Fruit fly (Drosophila melanogaster) whole organism, wandering third instar larva: ENCODE measurements around the gene Sec24CD.

Source experiments
- CG32264 ChIP-seq: fragments of 200-800 bp; sonication (Bioruptor generic); optimal IDR thresholded peaks from 2 replicates; lab custom pipeline; 2016; ENCODE audit warnings: missing biosample characterization, missing genetic modification characterization
- CG9705 ChIP-seq: fragments of 200-800 bp; sonication (Bioruptor generic); optimal IDR thresholded peaks from 2 replicates; lab custom pipeline; 2018; ENCODE audit warnings: missing biosample characterization, mild to moderate bottlenecking, missing genetic modification characterization
- CrebA ChIP-seq: fragments of 200-800 bp; sonication (Bioruptor generic); optimal IDR thresholded peaks from 2 replicates; lab custom pipeline; 2016; ENCODE audit warnings: missing biosample characterization, mild to moderate bottlenecking, missing genetic modification characterization, borderline replicate concordance
- Dfd ChIP-seq: fragments of >200 bp; optimal IDR thresholded peaks from 2 replicates; lab custom pipeline; 2017; ENCODE audit warnings: missing biosample characterization, missing genetic modification characterization
- Dif ChIP-seq: fragments of 200-275, 200-300 bp; sonication (Bioruptor generic); optimal IDR thresholded peaks from 2 replicates; lab custom pipeline; 2018; ENCODE audit warnings: missing biosample characterization, missing genetic modification characterization; ENCODE audit not compliant: partially characterized antibody
- Hnf4 ChIP-seq: fragments of 200-800 bp; sonication (Bioruptor generic); optimal IDR thresholded peaks from 2 replicates; lab custom pipeline; 2016; ENCODE audit warnings: missing biosample characterization, mild to moderate bottlenecking, missing genetic modification characterization
- Hr78 ChIP-seq: fragments of >200 bp; optimal IDR thresholded peaks from 2 replicates; lab custom pipeline; 2017; ENCODE audit warnings: missing biosample characterization, missing genetic modification characterization
- Hr83 ChIP-seq: fragments of 200-300 bp; sonication (Bioruptor generic); optimal IDR thresholded peaks from 2 replicates; lab custom pipeline; 2016; ENCODE audit warnings: missing biosample characterization, mild to moderate bottlenecking, missing genetic modification characterization, moderate library complexity; ENCODE audit not compliant: poor library complexity, severe bottlenecking
- Jra ChIP-seq: sonication (Bioruptor generic); optimal IDR thresholded peaks from 2 replicates; lab custom pipeline; 2016; ENCODE audit warnings: missing biosample characterization, missing genetic modification characterization
- Myc ChIP-seq: fragments of >200 bp; optimal IDR thresholded peaks from 2 replicates; lab custom pipeline; 2017
- N ChIP-seq: fragments of >200 bp; optimal IDR thresholded peaks from 2 replicates; lab custom pipeline; 2018; ENCODE audit warnings: missing biosample characterization, missing external identifiers, missing genetic modification characterization
- OdsH ChIP-seq: fragments of 200-800 bp; sonication (Bioruptor generic); optimal IDR thresholded peaks from 2 replicates; lab custom pipeline; 2016; ENCODE audit warnings: missing biosample characterization, mild to moderate bottlenecking, missing genetic modification characterization
- Rel ChIP-seq, 2 experiments: fragments of 200-800 bp; sonication (Bioruptor generic) in 1 of 2; optimal IDR thresholded peaks; 2 replicates in 1 of 2; 3 replicates in 1 of 2; lab custom pipeline; 2016 to 2019; ENCODE audit warnings: mild to moderate bottlenecking in 2 of 2, missing biosample characterization in 2 of 2, missing genetic modification characterization in 2 of 2, moderate library complexity in 1 of 2
- Sp1 ChIP-seq: fragments of 200-800 bp; sonication (Bioruptor generic); optimal IDR thresholded peaks from 3 replicates; lab custom pipeline; 2019; ENCODE audit warnings: missing biosample characterization, mild to moderate bottlenecking, missing genetic modification characterization, moderate library complexity
- Vsx2 ChIP-seq: fragments of 200-300, 225-300 bp; sonication (Bioruptor generic); optimal IDR thresholded peaks from 2 replicates; lab custom pipeline; 2018; ENCODE audit warnings: missing biosample characterization, missing genetic modification characterization; ENCODE audit not compliant: partially characterized antibody
- br ChIP-seq: fragments of 200-800 bp; sonication (Bioruptor generic); optimal IDR thresholded peaks from 2 replicates; lab custom pipeline; 2016; ENCODE audit warnings: missing biosample characterization, missing genetic modification characterization
- brk ChIP-seq: fragments of 200-800 bp; sonication (Bioruptor generic); optimal IDR thresholded peaks from 2 replicates; lab custom pipeline; 2016; ENCODE audit warnings: missing biosample characterization, mild to moderate bottlenecking, missing genetic modification characterization
- dl ChIP-seq, 2 experiments: fragments of 175-275, 200-275 bp in 1 of 2; fragments of 200-275 bp in 1 of 2; sonication (Bioruptor generic); optimal IDR thresholded peaks; lab custom pipeline; 2018; ENCODE audit warnings: mild to moderate bottlenecking in 2 of 2, missing biosample characterization in 2 of 2, missing genetic modification characterization in 2 of 2, moderate library complexity in 2 of 2; ENCODE audit not compliant: partially characterized antibody in 2 of 2, insufficient read depth in 1 of 2
- dmrt93B ChIP-seq: fragments of 200-800 bp; sonication (Bioruptor generic); optimal IDR thresholded peaks from 2 replicates; lab custom pipeline; 2018; ENCODE audit warnings: missing biosample characterization, mild to moderate bottlenecking, missing genetic modification characterization
- dsf ChIP-seq: sonication (Bioruptor generic); optimal IDR thresholded peaks from 2 replicates; lab custom pipeline; 2016; ENCODE audit warnings: missing biosample characterization, missing genetic modification characterization, borderline replicate concordance
- ey ChIP-seq: fragments of 200-800 bp; sonication (Bioruptor generic); optimal IDR thresholded peaks from 2 replicates; lab custom pipeline; 2016; ENCODE audit warnings: missing biosample characterization, missing genetic modification characterization
- fru ChIP-seq: fragments of 200-800 bp; sonication (Bioruptor generic); optimal IDR thresholded peaks from 3 replicates; lab custom pipeline; 2016; ENCODE audit warnings: missing biosample characterization, mild to moderate bottlenecking, missing genetic modification characterization
- h ChIP-seq: fragments of 200-800 bp; sonication (Bioruptor generic); optimal IDR thresholded peaks from 3 replicates; lab custom pipeline; 2016; ENCODE audit warnings: missing biosample characterization, mild to moderate bottlenecking, missing genetic modification characterization
- jim ChIP-seq: fragments of 175-275, 200-325 bp; sonication (Bioruptor generic); optimal IDR thresholded peaks from 2 replicates; lab custom pipeline; 2016; ENCODE audit warnings: missing biosample characterization, mild to moderate bottlenecking, missing genetic modification characterization
- lola ChIP-seq: fragments of >200 bp; optimal IDR thresholded peaks from 2 replicates; lab custom pipeline; 2017; ENCODE audit warnings: missing biosample characterization, missing genetic modification characterization
- pan ChIP-seq: fragments of >200 bp; optimal IDR thresholded peaks from 2 replicates; lab custom pipeline; 2017
- psq ChIP-seq: fragments of 200-800 bp; sonication (Bioruptor generic); optimal IDR thresholded peaks from 3 replicates; lab custom pipeline; 2017; ENCODE audit warnings: missing biosample characterization, mild to moderate bottlenecking, missing genetic modification characterization, moderate library complexity
- rgr ChIP-seq: fragments of 200-800 bp; sonication (Bioruptor generic); optimal IDR thresholded peaks from 3 replicates; lab custom pipeline; 2016; ENCODE audit warnings: missing biosample characterization, mild to moderate bottlenecking, missing genetic modification characterization
- sage ChIP-seq: fragments of 200-800 bp; sonication (Bioruptor generic); optimal IDR thresholded peaks from 2 replicates; lab custom pipeline; 2016; ENCODE audit warnings: missing biosample characterization, mild to moderate bottlenecking, missing genetic modification characterization
- sv ChIP-seq: fragments of 200-800 bp; sonication (Bioruptor generic); optimal IDR thresholded peaks from 3 replicates; lab custom pipeline; 2016; ENCODE audit warnings: missing biosample characterization, missing genetic modification characterization
- tai ChIP-seq: sonication (Bioruptor generic); optimal IDR thresholded peaks from 2 replicates; lab custom pipeline; 2016; ENCODE audit warnings: missing biosample characterization, missing genetic modification characterization
- usp ChIP-seq: fragments of >200 bp; optimal IDR thresholded peaks from 2 replicates; lab custom pipeline; 2017; ENCODE audit warnings: missing biosample characterization, missing genetic modification characterization
- woc ChIP-seq: sonication (Bioruptor generic); optimal IDR thresholded peaks from 2 replicates; lab custom pipeline; 2016; ENCODE audit warnings: missing biosample characterization, mild to moderate bottlenecking, missing genetic modification characterization

Gene Sec24CD

dm6 chr2L:2236722-2237121, at the start of gene Sec24CD:
TSS of gene Sec24CD (minus strand) at chr2L:2236844.
- TF ChIP-seq Dfd (GFP tag; lab: Kevin White, UChicago) = no peak
- peak; percentile 86 for TF ChIP-seq woc (GFP tag; lab: Kevin White, UChicago)
- TF ChIP-seq CrebA = peak; percentile 94
- TF ChIP-seq OdsH (GFP tag; lab: Kevin White, UChicago) = peak; percentile 24
- TF ChIP-seq sage = no peak
- peak; percentile 13 for TF ChIP-seq h
- TF ChIP-seq Myc (lab: Kevin White, UChicago) = no peak

dm6 chr2L:2284863-2285262, 48.2 kb upstream of the Sec24CD start, which contains the start of gene CG4271:
TSS of gene CG4271 (plus strand) at chr2L:2285163.
- no peak for TF ChIP-seq Dif
- TF ChIP-seq brk (GFP tag; lab: Kevin White, UChicago) = no peak
- TF ChIP-seq Dfd (GFP tag; lab: Kevin White, UChicago) = no peak
- no peak for TF ChIP-seq Rel (GFP tag; optimal IDR thresholded peaks at IDR 0.05; lab: Kevin White, UChicago)
- no peak for TF ChIP-seq Rel (tag; optimal IDR thresholded peaks at IDR 0.05; lab: Kevin White, UChicago)

- no peak for TF ChIP-seq sv (GFP tag; lab: Kevin White, UChicago)
- TF ChIP-seq, all 38 proteins: peak for 0
Measured at dm6 chr2L:2269040-2269439, 32.4 kb upstream of the Sec24CD start, which contains the start of gene CG17242. TSS of gene CG17242 (minus strand) at chr2L:2269140.

dm6 chr2L:2265221-2265620, 28.6 kb upstream of the Sec24CD start, which contains the start of gene CG34049:
TSS of gene CG34049 (minus strand) at chr2L:2265321.
- TF ChIP-seq dl (GFP tag; optimal IDR thresholded peaks at IDR 0.05; lab: Kevin White, UChicago; ENCODE audit: insufficient read depth in 1 of 2, partially characterized antibody in 2 of 2) (no peak), usp (GFP tag; lab: Kevin White, UChicago) (no peak), N (GFP tag; lab: Kevin White, UChicago) (no peak), woc (GFP tag; lab: Kevin White, UChicago) (no peak), psq (GFP tag; lab: Kevin White, UChicago) (no peak), pan (lab: Kevin White, UChicago) (no peak), Jra (GFP tag; lab: Kevin White, UChicago) (no peak), Hr78 (GFP tag; lab: Kevin White, UChicago) (no peak), rgr (GFP tag; lab: Kevin White, UChicago) (no peak)
- TF ChIP-seq, all 38 proteins: peak for 0

- TF ChIP-seq N (GFP tag; lab: Kevin White, UChicago) = no peak
- no peak for TF ChIP-seq sage
- TF ChIP-seq Dfd (GFP tag; lab: Kevin White, UChicago) = no peak
- TF ChIP-seq psq (GFP tag; lab: Kevin White, UChicago) = no peak
- TF ChIP-seq brk (GFP tag; lab: Kevin White, UChicago) = no peak
- no peak for TF ChIP-seq Rel (GFP tag; optimal IDR thresholded peaks at IDR 0.05; lab: Kevin White, UChicago)
- TF ChIP-seq Rel (tag; optimal IDR thresholded peaks at IDR 0.05; lab: Kevin White, UChicago) = no peak
- no peak for TF ChIP-seq Jra (GFP tag; lab: Kevin White, UChicago)
- TF ChIP-seq Sp1 (GFP tag; lab: Kevin White, UChicago) = no peak
- TF ChIP-seq dmrt93B (GFP tag; lab: Kevin White, UChicago) = no peak
- no peak for TF ChIP-seq Hr83 (GFP tag; lab: Kevin White, UChicago)
- TF ChIP-seq jim (GFP tag; lab: Kevin White, UChicago) = no peak
- no peak for TF ChIP-seq Hnf4 (GFP tag; lab: Kevin White, UChicago)
- no peak for TF ChIP-seq CG9705 (GFP tag; lab: Kevin White, UChicago)
- TF ChIP-seq Hr78 (GFP tag; lab: Kevin White, UChicago) = no peak
- TF ChIP-seq OdsH (GFP tag; lab: Kevin White, UChicago) = no peak
- no peak for TF ChIP-seq tai (GFP tag; lab: Kevin White, UChicago)
- no peak for TF ChIP-seq CG32264 (GFP tag; lab: Kevin White, UChicago)
- no peak for TF ChIP-seq ey (GFP tag; lab: Kevin White, UChicago)
- TF ChIP-seq rgr (GFP tag; lab: Kevin White, UChicago) = no peak
Measured at dm6 chr2L:2263142-2263541, 26.5 kb upstream of the Sec24CD start, which contains the start of gene CG4270. TSS of gene CG4270 (plus strand) at chr2L:2263442.

- TF ChIP-seq N (GFP tag; lab: Kevin White, UChicago) (no peak), dmrt93B (GFP tag; lab: Kevin White, UChicago) (no peak), sage (no peak), jim (GFP tag; lab: Kevin White, UChicago) (no peak), pan (lab: Kevin White, UChicago) (no peak), Jra (GFP tag; lab: Kevin White, UChicago) (no peak), psq (GFP tag; lab: Kevin White, UChicago) (no peak), h (no peak), dsf (GFP tag; lab: Kevin White, UChicago) (no peak), fru (GFP tag; lab: Kevin White, UChicago) (no peak), Sp1 (GFP tag; lab: Kevin White, UChicago) (no peak), CG9705 (GFP tag; lab: Kevin White, UChicago) (no peak), Hnf4 (GFP tag; lab: Kevin White, UChicago) (no peak), usp (GFP tag; lab: Kevin White, UChicago) (no peak), lola (no peak), Dfd (GFP tag; lab: Kevin White, UChicago) (no peak), Vsx2 (no peak), br (GFP tag; lab: Kevin White, UChicago) (no peak)
Measured at dm6 chr2L:2254950-2255349, 18.3 kb upstream of the Sec24CD start, which contains the start of gene Send1. TSS of gene Send1 (minus strand) at chr2L:2255050.
